Fruit fly (Drosophila melanogaster) whole organism, embryonic: Measurements from ENCODE around the gene CG7484.
A peak's percentile ranks its signal among the peaks of the same experiment; 100 is the strongest.

Experiments
- Ada2b ChIP-seq: fragments of 200-800 bp; sonication (Bioruptor generic); IDR thresholded peaks from 2 replicates; pipeline ENCODE4 v1.3.6; 2022; ENCODE audit warnings: missing biosample characterization, missing genetic modification characterization
- BEAF-32 ChIP-seq: fragments of 200-800 bp; sonication (Bioruptor generic); optimal IDR thresholded peaks from 3 replicates; lab custom pipeline; 2017; ENCODE audit warnings: missing biosample characterization, missing genetic modification characterization, mild to moderate bottlenecking, moderate library complexity, missing genetic modification reagents
- CG10543 ChIP-seq: fragments of 200-800 bp; sonication (Bioruptor generic); optimal IDR thresholded peaks from 3 replicates; lab custom pipeline; 2017; ENCODE audit warnings: missing biosample characterization, mild to moderate bottlenecking, missing genetic modification characterization, moderate library complexity
- CG11695 ChIP-seq: fragments of 200-800 bp; sonication (Bioruptor generic); IDR thresholded peaks from 3 replicates; pipeline ENCODE4 v1.3.6; 2022; ENCODE audit warnings: missing biosample characterization, missing genetic modification characterization
- CG15514 ChIP-seq: fragments of 200-800 bp; sonication (Bioruptor generic); optimal IDR thresholded peaks from 3 replicates; lab custom pipeline; 2017; ENCODE audit warnings: missing biosample characterization, missing genetic modification characterization, mild to moderate bottlenecking, moderate library complexity, missing genetic modification reagents
- CG17385 ChIP-seq: fragments of 200-800 bp; sonication (Bioruptor generic); optimal IDR thresholded peaks from 3 replicates; lab custom pipeline; 2018; ENCODE audit warnings: missing biosample characterization, mild to moderate bottlenecking, missing genetic modification characterization
- CG1792 ChIP-seq: fragments of 200-800 bp; sonication (Bioruptor generic); optimal IDR thresholded peaks from 2 replicates; lab custom pipeline; 2016; ENCODE audit warnings: missing biosample characterization, missing genetic modification characterization
- CG18599 ChIP-seq: fragments of 200-800 bp; sonication (Bioruptor generic); optimal IDR thresholded peaks from 3 replicates; lab custom pipeline; 2017; ENCODE audit warnings: missing biosample characterization, missing genetic modification characterization, mild to moderate bottlenecking, moderate library complexity, missing genetic modification reagents
- CG2120 ChIP-seq: fragments of 200-800 bp; sonication (Bioruptor generic); optimal IDR thresholded peaks from 3 replicates; lab custom pipeline; 2016; ENCODE audit warnings: missing biosample characterization, missing genetic modification characterization
- CG2712 ChIP-seq: fragments of 200-800 bp; optimal IDR thresholded peaks from 3 replicates; lab custom pipeline; 2019; ENCODE audit warnings: missing biosample characterization, mild to moderate bottlenecking, missing genetic modification characterization, moderate library complexity
- CG3163 ChIP-seq: fragments of 200-800 bp; sonication (Bioruptor generic); optimal IDR thresholded peaks from 3 replicates; lab custom pipeline; 2016; ENCODE audit warnings: missing biosample characterization, missing genetic modification characterization
- CG32532 ChIP-seq: fragments of 200-800 bp; sonication (Bioruptor generic); IDR thresholded peaks from 2 replicates; pipeline ENCODE4 v1.3.6; 2022; ENCODE audit warnings: missing biosample characterization, missing genetic modification characterization
- CG34376 ChIP-seq: fragments of 200-800 bp; sonication (Bioruptor generic); optimal IDR thresholded peaks from 2 replicates; lab custom pipeline; 2018; ENCODE audit warnings: missing biosample characterization, mild to moderate bottlenecking, missing genetic modification characterization
- CG3726 ChIP-seq: fragments of 200-800 bp; sonication (Bioruptor generic); IDR thresholded peaks from 3 replicates; pipeline ENCODE4, ENCODE4 v1.3.6; 2022; ENCODE audit warnings: missing biosample characterization, missing genetic modification characterization
- CG4360 ChIP-seq: fragments of 200-800 bp; sonication (Bioruptor generic); IDR thresholded peaks from 2 replicates; pipeline ENCODE4 v1.3.6; 2022; ENCODE audit warnings: missing biosample characterization, missing genetic modification characterization
- CG6813 ChIP-seq: fragments of 200-800 bp; sonication (Bioruptor generic); optimal IDR thresholded peaks from 2 replicates; lab custom pipeline; 2017; ENCODE audit warnings: missing biosample characterization, missing genetic modification characterization, mild to moderate bottlenecking, moderate library complexity, missing genetic modification reagents
- CG8924 ChIP-seq: fragments of 200-800 bp; optimal IDR thresholded peaks from 3 replicates; lab custom pipeline; 2019; ENCODE audit warnings: missing biosample characterization, mild to moderate bottlenecking, missing genetic modification characterization, moderate library complexity
- CG9437 ChIP-seq: fragments of 200-800 bp; sonication (Bioruptor generic); optimal IDR thresholded peaks from 2 replicates; lab custom pipeline; 2018; ENCODE audit warnings: missing biosample characterization, mild to moderate bottlenecking, missing genetic modification characterization
- CG9727 ChIP-seq: fragments of 200-800 bp; sonication (Bioruptor generic); optimal IDR thresholded peaks from 3 replicates; lab custom pipeline; 2017; ENCODE audit warnings: missing biosample characterization, mild to moderate bottlenecking, missing genetic modification characterization
- CoRest ChIP-seq: fragments of 200-800 bp; sonication (Bioruptor generic); optimal IDR thresholded peaks from 3 replicates; lab custom pipeline; 2018; ENCODE audit warnings: missing biosample characterization, mild to moderate bottlenecking, missing genetic modification characterization, moderate library complexity
- Dad ChIP-seq: fragments of 200-800 bp; sonication (Bioruptor generic); optimal IDR thresholded peaks from 3 replicates; lab custom pipeline; 2016; ENCODE audit warnings: missing biosample characterization, missing genetic modification characterization
- Dll ChIP-seq: fragments of 200-800 bp; sonication (Bioruptor generic); IDR thresholded peaks from 4 replicates; pipeline ENCODE4 v1.3.6; 2022; ENCODE audit warnings: missing biosample characterization, missing genetic modification characterization; ENCODE audit not compliant: partially characterized antibody
- ERR ChIP-seq: fragments of 200-800 bp; sonication (Bioruptor generic); optimal IDR thresholded peaks from 2 replicates; lab custom pipeline; 2016; ENCODE audit warnings: missing biosample characterization, missing genetic modification characterization
- Hmr ChIP-seq: fragments of 200-800 bp; sonication (Bioruptor generic); optimal IDR thresholded peaks from 3 replicates; lab custom pipeline; 2017; ENCODE audit warnings: mild to moderate bottlenecking, missing biosample characterization, missing genetic modification reagents, missing genetic modification characterization
- Hr78 ChIP-seq, 2 experiments: fragments of 200-800 bp in 1 of 2; fragments of >200 bp in 1 of 2; sonication (Bioruptor generic) in 1 of 2; optimal IDR thresholded peaks; 2 replicates each; lab custom pipeline; 2017 to 2019; ENCODE audit warnings: missing biosample characterization in 2 of 2, missing genetic modification characterization in 2 of 2, mild to moderate bottlenecking in 1 of 2, moderate library complexity in 1 of 2
- Meics ChIP-seq: fragments of 200-800 bp; sonication (Bioruptor generic); optimal IDR thresholded peaks from 2 replicates; lab custom pipeline; 2017; ENCODE audit warnings: missing biosample characterization, mild to moderate bottlenecking, missing genetic modification characterization
- Nf-YC ChIP-seq: fragments of 200-800 bp; optimal IDR thresholded peaks from 3 replicates; lab custom pipeline; 2019; ENCODE audit warnings: missing biosample characterization, mild to moderate bottlenecking, missing genetic modification characterization, moderate library complexity
- Oli ChIP-seq: fragments of 200-800 bp; sonication (Bioruptor generic); optimal IDR thresholded peaks from 2 replicates; lab custom pipeline; 2018; ENCODE audit warnings: missing biosample characterization, mild to moderate bottlenecking, missing genetic modification characterization, moderate library complexity
- Poxn ChIP-seq: fragments of 200-800 bp; sonication (Bioruptor generic); IDR thresholded peaks from 2 replicates; pipeline ENCODE4 v1.3.6; 2022; ENCODE audit warnings: missing biosample characterization, missing genetic modification characterization
- Sin3A ChIP-seq: fragments of >200 bp; optimal IDR thresholded peaks from 2 replicates; lab custom pipeline; 2018
- Trl ChIP-seq, 3 experiments: fragments of >200 bp in 2 of 3; fragments of 200-800 bp in 1 of 3; sonication (Bioruptor generic) in 1 of 3; optimal IDR thresholded peaks; 2 replicates in 1 of 3; 3 replicates in 2 of 3; lab custom pipeline; 2016 to 2017; ENCODE audit warnings: missing biosample characterization in 1 of 3, missing genetic modification characterization in 1 of 3
- abd-A ChIP-seq: fragments of 200-800 bp; sonication (Bioruptor generic); optimal IDR thresholded peaks from 3 replicates; lab custom pipeline; 2019; ENCODE audit warnings: missing biosample characterization, mild to moderate bottlenecking, missing genetic modification characterization, moderate library complexity
- amos ChIP-seq: fragments of 200-800 bp; sonication (Bioruptor generic); IDR thresholded peaks from 2 replicates; pipeline ENCODE4 v1.3.6; 2022; ENCODE audit warnings: missing biosample characterization, missing genetic modification characterization; ENCODE audit not compliant: partially characterized antibody
- bbx ChIP-seq: fragments of 200-800 bp; sonication (Bioruptor generic); IDR thresholded peaks from 2 replicates; pipeline ENCODE4 v1.3.6; 2022; ENCODE audit warnings: missing biosample characterization, missing genetic modification characterization; ENCODE audit not compliant: partially characterized antibody
- cg ChIP-seq: fragments of 200-800 bp; sonication (Bioruptor generic); optimal IDR thresholded peaks from 3 replicates; lab custom pipeline; 2019; ENCODE audit warnings: missing biosample characterization, mild to moderate bottlenecking, missing genetic modification characterization, moderate library complexity
- ftz-f1 ChIP-seq: fragments of 200-800 bp; sonication (Bioruptor generic); optimal IDR thresholded peaks from 2 replicates; lab custom pipeline; 2016; ENCODE audit warnings: missing biosample characterization, missing genetic modification characterization
- gsb-n ChIP-seq: fragments of 200-800 bp; sonication (Bioruptor generic); optimal IDR thresholded peaks from 3 replicates; lab custom pipeline; 2018; ENCODE audit warnings: missing biosample characterization, mild to moderate bottlenecking, missing genetic modification characterization
- gt ChIP-seq: fragments of 200-800 bp; sonication (Bioruptor generic); IDR thresholded peaks from 2 replicates; pipeline ENCODE4 v1.3.6; 2022; ENCODE audit warnings: missing biosample characterization, missing genetic modification characterization
- knrl ChIP-seq: fragments of 200-800 bp; sonication (Bioruptor generic); IDR thresholded peaks from 3 replicates; pipeline ENCODE4 v1.3.6; 2022; ENCODE audit warnings: missing biosample characterization, missing genetic modification characterization; ENCODE audit not compliant: partially characterized antibody
- mirr ChIP-seq: fragments of 200-800 bp; sonication (Bioruptor generic); optimal IDR thresholded peaks from 3 replicates; lab custom pipeline; 2018; ENCODE audit warnings: missing biosample characterization, mild to moderate bottlenecking, missing genetic modification characterization
- scrt ChIP-seq: fragments of 200-800 bp; sonication (Bioruptor generic); optimal IDR thresholded peaks from 2 replicates; lab custom pipeline; 2018; ENCODE audit warnings: missing biosample characterization, mild to moderate bottlenecking, missing genetic modification characterization, moderate library complexity
- sens ChIP-seq: fragments of 200-800 bp; sonication (Bioruptor generic); peaks from one replicate; lab custom pipeline; 2016; ENCODE audit warnings: missing biosample characterization, missing genetic modification characterization
- sob ChIP-seq: fragments of 200-800 bp; sonication (Bioruptor generic); IDR thresholded peaks from 2 replicates; pipeline ENCODE4 v1.3.6; 2022; ENCODE audit warnings: missing biosample characterization, missing genetic modification characterization
- sqz ChIP-seq: fragments of 200-800 bp; sonication (Bioruptor generic); optimal IDR thresholded peaks from 3 replicates; lab custom pipeline; 2018; ENCODE audit warnings: missing biosample characterization, mild to moderate bottlenecking, missing genetic modification characterization
- ssp ChIP-seq: fragments of 200-800 bp; sonication (Bioruptor generic); IDR thresholded peaks from 2 replicates; pipeline ENCODE4 v1.3.6; 2022; ENCODE audit warnings: missing biosample characterization, missing genetic modification characterization
- sug ChIP-seq: fragments of 200-800 bp; optimal IDR thresholded peaks from 2 replicates; lab custom pipeline; 2019; ENCODE audit warnings: missing biosample characterization, mild to moderate bottlenecking, missing genetic modification characterization, moderate library complexity
- tna ChIP-seq: fragments of 200-800 bp; sonication (Bioruptor generic); IDR thresholded peaks from 2 replicates; pipeline ENCODE4 v1.3.6; 2022; ENCODE audit warnings: missing biosample characterization, missing genetic modification characterization; ENCODE audit not compliant: partially characterized antibody
- z ChIP-seq: fragments of 200-800 bp; sonication (Bioruptor generic); IDR thresholded peaks from 3 replicates; pipeline ENCODE4 v1.3.6; 2022; ENCODE audit warnings: missing biosample characterization, missing genetic modification characterization

The CG7484 gene

dm6 chr3L:17613292-17613734 is 41.1 kb upstream of the CG7484 start (continued):
- TF ChIP-seq CoRest (tag; lab: Kevin White, UChicago) (no peak), CG9437 (GFP tag; lab: Kevin White, UChicago) (peak; percentile 20), CG1792 (no peak), Poxn (GFP tag; lab: Robert Waterston, UW) (no peak), CG2712 (tag; lab: Kevin White, UChicago) (peak; percentile 49), CG11695 (0 out of 3 replicates have a peak, but pooled peaks have one; percentile 66), CG9727 (no peak), Ada2b (GFP tag; lab: Robert Waterston, UW) (0 out of 2 replicates have a peak, but pooled peaks have one; percentile 11), sens (GFP tag; lab: Kevin White, UChicago) (no peak), CG18599 (GFP tag; lab: Kevin White, UChicago) (peak; percentile 8), z (GFP tag; lab: Robert Waterston, UW) (no peak), Hmr (GFP tag; lab: Kevin White, UChicago) (peak; percentile 18), Meics (GFP tag; lab: Kevin White, UChicago) (peak; percentile 36), CG17385 (GFP tag; lab: Kevin White, UChicago) (no peak)

dm6 chr3L:17613972-17614384 is 40.4 kb upstream of the CG7484 start:
- TF ChIP-seq z (GFP tag; lab: Robert Waterston, UW) (peak; percentile 97), bbx (peak; percentile 54; the same call in 1 of the 2 replicates), ERR (peak; percentile 17), gsb-n (tag; lab: Kevin White, UChicago) (no peak), Dll (GFP tag; lab: Robert Waterston, UW) (peak; percentile 47; the same call in 3 of the 4 replicates), knrl (GFP tag; lab: Robert Waterston, UW) (0 out of 3 replicates have a peak, but pooled peaks have one; percentile 9), CG32532 (GFP tag; lab: Robert Waterston, UW) (peak; percentile 32; the same call in 1 of the 2 replicates), Sin3A (no peak), CG15514 (GFP tag; lab: Kevin White, UChicago) (peak; percentile 15), scrt (GFP tag; lab: Kevin White, UChicago) (peak; percentile 94), Trl (optimal IDR thresholded peaks at IDR 0.05; lab: Kevin White, UChicago) (peak; percentile 45 to 79), Trl (GFP tag; optimal IDR thresholded peaks at IDR 0.05; lab: Kevin White, UChicago) (no peak), gt (no peak), Nf-YC (tag; lab: Kevin White, UChicago) (peak; percentile 41), CG6813 (peak; percentile 17), CG4360 (peak; percentile 78), mirr (GFP tag; lab: Kevin White, UChicago) (peak; percentile 53), BEAF-32 (GFP tag; lab: Kevin White, UChicago) (peak; percentile 26), amos (GFP tag; lab: Robert Waterston, UW) (peak; percentile 41; the same call in 1 of the 2 replicates), ssp (GFP tag; lab: Robert Waterston, UW) (no peak), Hr78 (GFP tag; optimal IDR thresholded peaks at IDR 0.05; lab: Kevin White, UChicago) (peak in 1 of 2 experiments; percentile 38), CG3726 (GFP tag; lab: Robert Waterston, UW) (no peak), CG34376 (GFP tag; lab: Kevin White, UChicago) (peak; percentile 64), CG10543 (GFP tag; lab: Kevin White, UChicago) (peak; percentile 68), sqz (GFP tag; lab: Kevin White, UChicago) (peak; percentile 75), Oli (tag; lab: Kevin White, UChicago) (no peak), sob (GFP tag; lab: Robert Waterston, UW) (peak; percentile 44; the same call in 1 of the 2 replicates), CG8924 (tag; lab: Kevin White, UChicago) (no peak), tna (GFP tag; lab: Robert Waterston, UW) (0 out of 2 replicates have a peak, but pooled peaks have one; percentile 27), abd-A (tag; lab: Kevin White, UChicago) (peak; percentile 60), CG2120 (GFP tag; lab: Kevin White, UChicago) (no peak), sug (tag; lab: Kevin White, UChicago) (peak; percentile 62), Dad (no peak), ftz-f1 (GFP tag; lab: Kevin White, UChicago) (peak; percentile 98), cg (GFP tag; lab: Kevin White, UChicago) (peak; percentile 87), CG3163 (GFP tag; lab: Kevin White, UChicago) (peak; percentile 53)
